Worm (Caenorhabditis elegans): Measurements from ENCODE around the gene pgp-8.

DNA sequence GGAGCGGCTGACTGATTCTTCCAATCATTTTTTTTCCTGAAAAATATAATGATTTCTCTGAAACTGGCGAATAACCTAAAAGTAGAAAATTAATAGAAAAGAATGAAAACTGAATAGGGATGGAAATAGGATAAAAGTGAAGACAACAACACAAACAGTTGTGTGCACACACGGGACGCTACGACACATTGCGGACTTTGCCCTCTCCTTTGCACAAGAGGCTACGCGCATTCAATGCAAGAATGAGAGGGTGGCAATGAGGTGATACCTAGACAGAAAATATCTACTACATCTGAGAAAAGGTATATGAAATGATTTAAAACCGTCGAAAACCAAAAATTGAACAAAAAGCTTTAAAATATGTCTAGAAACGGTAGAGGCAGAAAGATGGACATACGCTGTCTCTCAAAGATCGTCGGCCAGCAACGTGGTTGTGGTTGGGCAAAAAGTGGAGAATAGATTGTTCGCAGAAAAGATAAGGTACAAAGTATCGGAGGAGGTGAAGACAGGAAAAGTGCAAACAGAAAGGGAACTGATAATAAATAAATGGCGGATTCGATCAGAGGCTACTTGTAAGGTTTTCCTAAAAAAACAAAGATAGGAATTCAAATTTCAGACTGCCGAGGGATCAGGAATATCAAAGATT, 36.0 kb upstream of the pgp-8 start, which contains the start of gene suca-1:
- TF ChIP-seq F44E2.7 (GFP tag; IDR thresholded peaks at IDR 0.05): no peak
- peak; percentile 39 for TF ChIP-seq mep-1 (tag; optimal IDR thresholded peaks at IDR 0.05)
- TF ChIP-seq nhr-77 (tag; optimal IDR thresholded peaks at IDR 0.05): no peak

All from whole organism, L4 larva.